Fruit fly (Drosophila melanogaster): ENCODE measurements around the gene mRpL2.
A peak's percentile ranks its signal among the peaks of the same experiment; 100 is the strongest.

DNA sequence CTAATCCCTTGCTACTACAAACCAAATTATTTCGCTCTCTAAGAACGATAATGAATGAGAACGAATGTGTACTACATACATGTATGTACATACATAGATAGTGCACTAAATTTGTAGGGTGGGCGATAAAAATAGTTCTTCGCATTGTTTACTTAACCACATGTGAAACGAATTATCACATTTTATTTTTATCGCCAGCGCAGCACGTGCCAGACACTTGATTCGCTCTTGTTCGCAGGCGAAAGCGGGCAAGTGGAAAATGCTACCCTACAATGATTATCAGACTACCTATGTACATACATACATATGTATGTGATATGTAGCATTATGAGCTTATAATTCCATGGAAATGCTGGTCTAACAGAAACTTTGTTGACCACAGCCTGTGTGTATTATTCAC lies 34.8 kb upstream of the mRpL2 start:
- no peak for TF ChIP-seq nom (GFP tag; optimal IDR thresholded peaks at IDR 0.05)
- no peak for TF ChIP-seq B-H2 (GFP tag; optimal IDR thresholded peaks at IDR 0.05)
- no peak for TF ChIP-seq CG32767 (GFP tag; IDR thresholded peaks at IDR 0.05)
- TF ChIP-seq br (optimal IDR thresholded peaks at IDR 0.05), result no peak
- no peak for TF ChIP-seq CG2202 (tag; optimal IDR thresholded peaks at IDR 0.05)
- TF ChIP-seq slou (GFP tag; optimal IDR thresholded peaks at IDR 0.05), result no peak
- no peak for TF ChIP-seq Blimp-1 (GFP tag; optimal IDR thresholded peaks at IDR 0.05)
- no peak for TF ChIP-seq vvl (GFP tag; IDR thresholded peaks at IDR 0.05)
- TF ChIP-seq CG3847 (GFP tag; IDR thresholded peaks at IDR 0.05), result no peak
- no peak for TF ChIP-seq zfh2 (GFP tag; optimal IDR thresholded peaks at IDR 0.05)
- no peak for TF ChIP-seq CG8290 (GFP tag; optimal IDR thresholded peaks at IDR 0.05)
- TF ChIP-seq CG8290 (tag; optimal IDR thresholded peaks at IDR 0.05), result peak in 1 of 2 experiments; percentile 53

Data from whole organism, embryonic.